ENCODE assay signal across 2 fruit fly cellular contexts in the genomic region with DNA sequence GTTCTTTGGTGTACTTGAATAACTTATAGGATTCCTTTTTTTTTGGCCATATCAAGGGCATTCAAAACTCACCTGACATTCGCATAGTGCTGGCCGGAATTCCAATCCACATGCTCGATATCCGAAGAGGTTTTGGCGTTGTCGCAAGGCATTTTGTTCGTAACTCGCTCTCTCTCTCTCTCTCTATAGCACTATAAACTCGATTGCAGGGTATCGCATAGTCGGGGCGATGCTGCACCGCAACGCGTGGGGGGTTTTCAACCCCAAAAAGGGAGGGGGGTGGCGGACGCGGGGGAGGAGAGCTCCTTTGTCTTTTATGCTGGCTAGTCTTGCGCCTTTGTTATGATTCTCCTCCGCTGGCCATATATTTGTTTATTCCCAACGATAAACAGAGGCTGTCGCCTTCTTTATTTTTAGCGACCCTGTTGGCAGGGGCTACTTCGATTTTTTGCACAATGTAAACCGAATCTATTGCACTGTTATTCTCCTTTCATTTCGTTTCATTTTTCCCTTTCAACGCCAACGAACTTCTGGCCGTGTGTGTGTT.
A peak's percentile ranks its signal among the peaks of the same experiment; 100 is the strongest.
TF ChIP-seq lines count a peak whose summit lies in the region.

No protein-coding gene starts in this region.

TF ChIP-seq in whole organism, embryonic, 481 proteins besides CTCF, POLR2A, EP300 and RAD21 (continued from another document and continues in another):
- TF ChIP-seq dysf (GFP tag; IDR thresholded peaks at IDR 0.05; lab: Robert Waterston, UW) (peak; percentile 40; the same call in 1 of the 3 replicates), Max (GFP tag; optimal IDR thresholded peaks at IDR 0.05; lab: Kevin White, UChicago) (no peak), btn (GFP tag; optimal IDR thresholded peaks at IDR 0.05; lab: Kevin White, UChicago) (no peak), D19A (tag; optimal IDR thresholded peaks at IDR 0.05; lab: Kevin White, UChicago) (peak; percentile 85), Lim3 (GFP tag; IDR thresholded peaks at IDR 0.05; lab: Robert Waterston, UW) (no peak), CG2712 (tag; optimal IDR thresholded peaks at IDR 0.05; lab: Kevin White, UChicago) (peak; percentile 12), CG16779 (GFP tag; IDR thresholded peaks at IDR 0.05; lab: Robert Waterston, UW) (0 out of 2 replicates have a peak, but pooled peaks have one; percentile 20), slbo (GFP tag; IDR thresholded peaks at IDR 0.05; lab: Robert Waterston, UW) (0 out of 2 replicates have a peak, but pooled peaks have one; percentile 20), CG13624 (GFP tag; optimal IDR thresholded peaks at IDR 0.05; lab: Kevin White, UChicago) (no peak), tll (GFP tag; optimal IDR thresholded peaks at IDR 0.05; lab: Kevin White, UChicago) (no peak), fru (optimal IDR thresholded peaks at IDR 0.05; lab: Kevin White, UChicago) (no peak), CG18262 (tag; optimal IDR thresholded peaks at IDR 0.05; lab: Kevin White, UChicago) (peak; percentile 0), Mad (GFP tag; optimal IDR thresholded peaks at IDR 0.05; lab: Kevin White, UChicago) (no peak), p53 (GFP tag; optimal IDR thresholded peaks at IDR 0.05; lab: Kevin White, UChicago) (no peak), shn (GFP tag; optimal IDR thresholded peaks at IDR 0.05; lab: Kevin White, UChicago) (no peak), chm (GFP tag; IDR thresholded peaks at IDR 0.05; lab: Robert Waterston, UW) (no peak), fd96Cb (tag; optimal IDR thresholded peaks at IDR 0.05; lab: Kevin White, UChicago) (no peak), CG8944 (GFP tag; optimal IDR thresholded peaks at IDR 0.05; lab: Kevin White, UChicago) (no peak), MTF-1 (GFP tag; optimal IDR thresholded peaks at IDR 0.05; lab: Kevin White, UChicago; ENCODE audit: borderline replicate concordance) (no peak), CG4820 (GFP tag; optimal IDR thresholded peaks at IDR 0.05; lab: Kevin White, UChicago) (peak; percentile 12), Tbp (GFP tag; optimal IDR thresholded peaks at IDR 0.05; lab: Kevin White, UChicago) (no peak), Spps (tag; optimal IDR thresholded peaks at IDR 0.05; lab: Kevin White, UChicago) (no peak), ttk (GFP tag; IDR thresholded peaks at IDR 0.05; lab: Robert Waterston, UW) (0 out of 2 replicates have a peak, but pooled peaks have one; percentile 22), peb (GFP tag; IDR thresholded peaks at IDR 0.05; lab: Robert Waterston, UW) (no peak), Dad (GFP tag; optimal IDR thresholded peaks at IDR 0.05; lab: Kevin White, UChicago) (no peak), NfI (GFP tag; optimal IDR thresholded peaks at IDR 0.05; lab: Kevin White, UChicago) (no peak), YL-1 (GFP tag; optimal IDR thresholded peaks at IDR 0.05; lab: Kevin White, UChicago) (no peak), Trl (optimal IDR thresholded peaks at IDR 0.05; lab: Kevin White, UChicago) (peak; percentile 14 to 17), Trl (GFP tag; optimal IDR thresholded peaks at IDR 0.05; lab: Kevin White, UChicago) (no peak), H15 (GFP tag; IDR thresholded peaks at IDR 0.05; lab: Robert Waterston, UW) (0 out of 3 replicates have a peak, but pooled peaks have one; percentile 41), ems (GFP tag; optimal IDR thresholded peaks at IDR 0.05; lab: Kevin White, UChicago) (no peak), HLH4C (GFP tag; IDR thresholded peaks at IDR 0.05; lab: Robert Waterston, UW; ENCODE audit: partially characterized antibody) (no peak), lmd (GFP tag; IDR thresholded peaks at IDR 0.05; lab: Robert Waterston, UW) (peak; percentile 37; the same call in 1 of the 2 replicates), lilli (GFP tag; optimal IDR thresholded peaks at IDR 0.05; lab: Kevin White, UChicago) (no peak), grn (GFP tag; optimal IDR thresholded peaks at IDR 0.05; lab: Kevin White, UChicago) (no peak), Ptx1 (GFP tag; IDR thresholded peaks at IDR 0.05; lab: Robert Waterston, UW) (no peak), CG10959 (GFP tag; IDR thresholded peaks at IDR 0.05; lab: Robert Waterston, UW) (no peak), Rx (GFP tag; IDR thresholded peaks at IDR 0.05; lab: Robert Waterston, UW) (no peak), B-H2 (GFP tag; optimal IDR thresholded peaks at IDR 0.05; lab: Kevin White, UChicago) (no peak), yki (optimal IDR thresholded peaks at IDR 0.05; lab: Kevin White, UChicago) (no peak), Sox102F (GFP tag; optimal IDR thresholded peaks at IDR 0.05; lab: Kevin White, UChicago) (no peak), ATbp (GFP tag; optimal IDR thresholded peaks at IDR 0.05; lab: Kevin White, UChicago) (no peak), CG32532 (GFP tag; IDR thresholded peaks at IDR 0.05; lab: Robert Waterston, UW) (peak; percentile 37), ase (GFP tag; IDR thresholded peaks at IDR 0.05; lab: Robert Waterston, UW) (no peak), CG14965 (GFP tag; optimal IDR thresholded peaks at IDR 0.05; lab: Kevin White, UChicago; ENCODE audit: borderline replicate concordance) (no peak), CG4424 (GFP tag; optimal IDR thresholded peaks at IDR 0.05; lab: Kevin White, UChicago) (peak; percentile 25), CG8388 (GFP tag; optimal IDR thresholded peaks at IDR 0.05; lab: Kevin White, UChicago) (no peak), Xbp1 (GFP tag; optimal IDR thresholded peaks at IDR 0.05; lab: Kevin White, UChicago) (no peak), CG11504 (tag; optimal IDR thresholded peaks at IDR 0.05; lab: Kevin White, UChicago) (peak; percentile 14), Dip2 (GFP tag; IDR thresholded peaks at IDR 0.05; lab: Robert Waterston, UW) (no peak), CG2129 (GFP tag; IDR thresholded peaks at IDR 0.05; lab: Robert Waterston, UW; ENCODE audit: partially characterized antibody) (no peak), ken (GFP tag; IDR thresholded peaks at IDR 0.05; lab: Robert Waterston, UW) (no peak), CG13296 (GFP tag; optimal IDR thresholded peaks at IDR 0.05; lab: Kevin White, UChicago) (no peak), Side (GFP tag; optimal IDR thresholded peaks at IDR 0.05; lab: Kevin White, UChicago) (no peak), Jarid2 (GFP tag; optimal IDR thresholded peaks at IDR 0.05; lab: Kevin White, UChicago) (no peak), row (GFP tag; IDR thresholded peaks at IDR 0.05; lab: Robert Waterston, UW) (peak; percentile 59), bcd (GFP tag; optimal IDR thresholded peaks at IDR 0.05; lab: Kevin White, UChicago) (peak; percentile 15), cg (GFP tag; optimal IDR thresholded peaks at IDR 0.05; lab: Kevin White, UChicago) (no peak), CG6254 (GFP tag; optimal IDR thresholded peaks at IDR 0.05; lab: Kevin White, UChicago) (no peak), CG4617 (GFP tag; optimal IDR thresholded peaks at IDR 0.05; lab: Kevin White, UChicago; ENCODE audit: borderline replicate concordance) (no peak), pho (GFP tag; optimal IDR thresholded peaks at IDR 0.05; lab: Kevin White, UChicago) (no peak), Ssrp (tag; optimal IDR thresholded peaks at IDR 0.05; lab: Kevin White, UChicago) (no peak), CG7271 (tag; optimal IDR thresholded peaks at IDR 0.05; lab: Kevin White, UChicago) (no peak)

TF ChIP-seq in whole organism, prepupa, 60 proteins besides CTCF, POLR2A, EP300 and RAD21 (continued from another document):
- TF ChIP-seq Sox14 (GFP tag; optimal IDR thresholded peaks at IDR 0.05; lab: Kevin White, UChicago) (peak; percentile 19), lz (GFP tag; optimal IDR thresholded peaks at IDR 0.05; lab: Kevin White, UChicago) (no peak), CG3919 (GFP tag; optimal IDR thresholded peaks at IDR 0.05; lab: Kevin White, UChicago) (peak; percentile 57), Eip78C (GFP tag; lab: Kevin White, UChicago) (peak; percentile 50), Ets21C (GFP tag; optimal IDR thresholded peaks at IDR 0.05; lab: Kevin White, UChicago) (no peak), fd59A (GFP tag; optimal IDR thresholded peaks at IDR 0.05; lab: Kevin White, UChicago) (no peak), vri (GFP tag; optimal IDR thresholded peaks at IDR 0.05; lab: Kevin White, UChicago) (no peak), CG10631 (GFP tag; optimal IDR thresholded peaks at IDR 0.05; lab: Kevin White, UChicago) (no peak), CG6276 (GFP tag; optimal IDR thresholded peaks at IDR 0.05; lab: Kevin White, UChicago) (no peak), CG16779 (tag; optimal IDR thresholded peaks at IDR 0.05; lab: Kevin White, UChicago) (no peak), dsx (GFP tag; optimal IDR thresholded peaks at IDR 0.05; lab: Kevin White, UChicago; ENCODE audit: poor library complexity, severe bottlenecking) (no peak), CG6163 (GFP tag; IDR thresholded peaks at IDR 0.05; lab: Robert Waterston, UW) (peak; percentile 31; the same call in 1 of the 3 replicates), ss (GFP tag; optimal IDR thresholded peaks at IDR 0.05; lab: Kevin White, UChicago) (peak; percentile 24 to 25), spab (GFP tag; optimal IDR thresholded peaks at IDR 0.05; lab: Kevin White, UChicago) (peak; percentile 14), CG7368 (GFP tag; optimal IDR thresholded peaks at IDR 0.05; lab: Kevin White, UChicago) (peak; percentile 11), eg (GFP tag; IDR thresholded peaks at IDR 0.05; lab: Robert Waterston, UW) (no peak; the same call in 1 of the 3 replicates), CG10669 (GFP tag; optimal IDR thresholded peaks at IDR 0.05; lab: Kevin White, UChicago) (peak; percentile 21), Blimp-1 (GFP tag; optimal IDR thresholded peaks at IDR 0.05; lab: Kevin White, UChicago) (no peak), Sox15 (GFP tag; optimal IDR thresholded peaks at IDR 0.05; lab: Kevin White, UChicago) (no peak), Lpt (GFP tag; optimal IDR thresholded peaks at IDR 0.05; lab: Kevin White, UChicago) (no peak), Hr39 (GFP tag; optimal IDR thresholded peaks at IDR 0.05; lab: Kevin White, UChicago) (no peak), Eip93F (GFP tag; optimal IDR thresholded peaks at IDR 0.05; lab: Kevin White, UChicago) (no peak), CG8319 (GFP tag; optimal IDR thresholded peaks at IDR 0.05; lab: Kevin White, UChicago) (no peak), fd85E (GFP tag; optimal IDR thresholded peaks at IDR 0.05; lab: Kevin White, UChicago) (no peak), Met (GFP tag; optimal IDR thresholded peaks at IDR 0.05; lab: Kevin White, UChicago) (no peak), CG6808 (GFP tag; optimal IDR thresholded peaks at IDR 0.05; lab: Kevin White, UChicago) (peak; percentile 5), net (GFP tag; optimal IDR thresholded peaks at IDR 0.05; lab: Kevin White, UChicago) (peak; percentile 6), acj6 (GFP tag; optimal IDR thresholded peaks at IDR 0.05; lab: Kevin White, UChicago) (no peak), achi (GFP tag; optimal IDR thresholded peaks at IDR 0.05; lab: Kevin White, UChicago) (no peak), CG1621 (tag; optimal IDR thresholded peaks at IDR 0.05; lab: Kevin White, UChicago) (peak; percentile 8), CG11294 (GFP tag; IDR thresholded peaks at IDR 0.05; lab: Robert Waterston, UW) (peak; percentile 39), CG4318 (GFP tag; optimal IDR thresholded peaks at IDR 0.05; lab: Kevin White, UChicago) (no peak), Sox102F (GFP tag; optimal IDR thresholded peaks at IDR 0.05; lab: Kevin White, UChicago) (no peak), CG15336 (GFP tag; IDR thresholded peaks at IDR 0.05; lab: Robert Waterston, UW) (no peak), pdm3 (GFP tag; optimal IDR thresholded peaks at IDR 0.05; lab: Kevin White, UChicago) (no peak), CG11762 (GFP tag; optimal IDR thresholded peaks at IDR 0.05; lab: Kevin White, UChicago; ENCODE audit: insufficient read depth) (no peak), Hr38 (GFP tag; optimal IDR thresholded peaks at IDR 0.05; lab: Kevin White, UChicago) (no peak), CG31627 (GFP tag; optimal IDR thresholded peaks at IDR 0.05; lab: Kevin White, UChicago) (no peak)
